Worm (Caenorhabditis elegans) whole organism, L4 larva: ENCODE measurements around the gene mxl-3.

Source experiments
- D1046.2 ChIP-seq: fragments of 200-800 bp; sonication (Bioruptor generic); IDR thresholded peaks from 2 replicates; pipeline ENCODE4 v1.3.6; 2022; ENCODE audit warnings: missing genetic modification characterization, missing compliant biosample characterization
- F10B5.3 ChIP-seq: sonication (generic microtip); optimal IDR thresholded peaks from 2 replicates; lab custom pipeline; 2016; ENCODE audit warnings: mild to moderate bottlenecking, missing genetic modification characterization, missing compliant biosample characterization
- F26F4.8 ChIP-seq: fragments of 200-800 bp; sonication (Bioruptor generic); conservative IDR thresholded peaks from 2 replicates; pipeline ENCODE4 v1.3.6; 2022; ENCODE audit warnings: missing genetic modification characterization, missing compliant biosample characterization
- F44E2.7 ChIP-seq: fragments of 200-800 bp; sonication (Bioruptor generic); IDR thresholded peaks from 2 replicates; pipeline ENCODE4 v2.1.2; 2022; ENCODE audit warnings: missing genetic modification characterization, missing compliant biosample characterization
- T20F7.1 ChIP-seq: fragments of 200-800 bp; sonication (Bioruptor generic); optimal IDR thresholded peaks from 2 replicates; lab custom pipeline; 2018; ENCODE audit warnings: mild to moderate bottlenecking, missing genetic modification characterization, missing compliant biosample characterization
- Y105C5A.15 ChIP-seq: fragments of 200-800 bp; sonication (Bioruptor generic); IDR thresholded peaks from 2 replicates; pipeline ENCODE4 v1.3.6; 2022; ENCODE audit warnings: missing genetic modification characterization, missing compliant biosample characterization
- ZK337.2 ChIP-seq: fragments of 200-800 bp; sonication (Bioruptor generic); IDR thresholded peaks from 2 replicates; pipeline ENCODE4 v1.3.6; 2022; ENCODE audit warnings: missing genetic modification reagents, missing genetic modification characterization, missing compliant biosample characterization
- ZK546.5 ChIP-seq, 2 experiments: sonication (generic microtip); optimal IDR thresholded peaks; 2 replicates each; lab custom pipeline; 2017; ENCODE audit warnings: missing biosample characterization in 2 of 2, missing genetic modification characterization in 2 of 2
- ceh-20 ChIP-seq: fragments of 200-800 bp; sonication (Bioruptor generic); IDR thresholded peaks from 2 replicates; pipeline ENCODE4 v1.3.6; 2022; ENCODE audit warnings: missing genetic modification reagents, missing genetic modification characterization, missing compliant biosample characterization
- ceh-28 ChIP-seq: fragments of 150-350 bp; optimal IDR thresholded peaks from 2 replicates; lab custom pipeline; 2014; ENCODE audit warnings: missing biosample characterization, missing genetic modification reagents, missing genetic modification characterization
- ceh-32 ChIP-seq: sonication (generic microtip); optimal IDR thresholded peaks from 2 replicates; lab custom pipeline; 2016; ENCODE audit warnings: mild to moderate bottlenecking, missing genetic modification characterization, missing compliant biosample characterization; ENCODE audit not compliant: poor library complexity
- ceh-62 ChIP-seq: sonication (generic microtip); optimal IDR thresholded peaks from 2 replicates; lab custom pipeline; 2017; ENCODE audit warnings: missing biosample characterization, missing genetic modification characterization
- cey-2 ChIP-seq: sonication (generic microtip); optimal IDR thresholded peaks from 3 replicates; lab custom pipeline; 2017; ENCODE audit warnings: missing genetic modification characterization, mild to moderate bottlenecking, missing compliant biosample characterization, antibody characterized with exemption, borderline replicate concordance; ENCODE audit not compliant: insufficient read depth
- daf-12 ChIP-seq: fragments of 150-350 bp; optimal IDR thresholded peaks from 2 replicates; lab custom pipeline; 2014; ENCODE audit warnings: missing biosample characterization, missing genetic modification reagents, missing genetic modification characterization
- daf-19 ChIP-seq: fragments of 200-800 bp; sonication (Bioruptor generic); conservative IDR thresholded peaks from 2 replicates; pipeline ENCODE4 v1.3.6; 2022; ENCODE audit warnings: missing genetic modification characterization, missing compliant biosample characterization
- dmd-9 ChIP-seq: fragments of 200-800 bp; sonication (Bioruptor generic); IDR thresholded peaks from 2 replicates; pipeline ENCODE4 v1.3.6; 2022; ENCODE audit warnings: missing genetic modification reagents, missing genetic modification characterization, missing compliant biosample characterization
- duxl-1 ChIP-seq: sonication (generic microtip); optimal IDR thresholded peaks from 2 replicates; lab custom pipeline; 2016; ENCODE audit warnings: mild to moderate bottlenecking, missing genetic modification characterization, moderate library complexity, missing compliant biosample characterization; ENCODE audit not compliant: poor library complexity
- dve-1 ChIP-seq: sonication (generic microtip); optimal IDR thresholded peaks from 2 replicates; lab custom pipeline; 2017; ENCODE audit warnings: antibody characterized with exemption, mild to moderate bottlenecking, missing genetic modification characterization, missing compliant biosample characterization; ENCODE audit not compliant: insufficient read depth
- egl-43 ChIP-seq: fragments of 200-800 bp; sonication (Bioruptor generic); IDR thresholded peaks from 2 replicates; pipeline ENCODE4 v1.3.6; 2022; ENCODE audit warnings: missing genetic modification reagents, missing genetic modification characterization, missing compliant biosample characterization
- fkh-10 ChIP-seq: fragments of 150-350 bp; optimal IDR thresholded peaks from 2 replicates; lab custom pipeline; 2014; ENCODE audit warnings: missing biosample characterization, missing genetic modification reagents, missing genetic modification characterization
- fos-1 ChIP-seq: fragments of 150-350 bp; optimal IDR thresholded peaks from 2 replicates; lab custom pipeline; 2014; ENCODE audit warnings: missing biosample characterization, missing genetic modification characterization
- gei-8 ChIP-seq: fragments of 200-800 bp; sonication (Bioruptor generic); optimal IDR thresholded peaks from 2 replicates; lab custom pipeline; 2018; ENCODE audit warnings: mild to moderate bottlenecking, missing genetic modification characterization, missing compliant biosample characterization
- hif-1 ChIP-seq, 2 experiments: sonication (generic microtip); optimal IDR thresholded peaks; 2 replicates each; lab custom pipeline; 2016 to 2017; ENCODE audit warnings: missing compliant biosample characterization in 2 of 2, missing genetic modification characterization in 2 of 2, missing genetic modification reagents in 2 of 2, missing genotype in 2 of 2, mild to moderate bottlenecking in 1 of 2
- hmg-1.1 ChIP-seq: fragments of 200-800 bp; sonication (Bioruptor generic); IDR thresholded peaks from 2 replicates; pipeline ENCODE4 v1.3.6; 2022; ENCODE audit warnings: missing genetic modification reagents, missing genetic modification characterization, missing compliant biosample characterization
- lim-7 ChIP-seq: fragments of 200-800 bp; sonication (Bioruptor generic); IDR thresholded peaks from 2 replicates; pipeline ENCODE4 v1.3.6; 2022; ENCODE audit warnings: missing genetic modification characterization, missing compliant biosample characterization
- lin-38 ChIP-seq: fragments of 200-800 bp; sonication (Bioruptor generic); IDR thresholded peaks from 2 replicates; pipeline ENCODE4 v1.3.6; 2022; ENCODE audit warnings: missing genetic modification reagents, missing genetic modification characterization, missing compliant biosample characterization
- lin-39 ChIP-seq: fragments of 150-350 bp; optimal IDR thresholded peaks from 2 replicates; lab custom pipeline; 2014; ENCODE audit warnings: missing biosample characterization, missing genetic modification reagents, missing genetic modification characterization
- lir-3 ChIP-seq: sonication (generic microtip); optimal IDR thresholded peaks from 2 replicates; lab custom pipeline; 2016; ENCODE audit warnings: mild to moderate bottlenecking, missing genetic modification characterization, missing compliant biosample characterization
- lsy-2 ChIP-seq, 2 experiments: fragments of 150-350 bp in 1 of 2; sonication (generic microtip) in 1 of 2; optimal IDR thresholded peaks; 2 replicates each; lab custom pipeline; 2014 to 2017; ENCODE audit warnings: missing biosample characterization in 2 of 2, missing genetic modification characterization in 2 of 2
- mes-2 ChIP-seq: sonication (generic microtip); optimal IDR thresholded peaks from 2 replicates; lab custom pipeline; 2016; ENCODE audit warnings: missing genotype, mild to moderate bottlenecking, missing genetic modification characterization, missing compliant biosample characterization; ENCODE audit not compliant: poor library complexity, severe bottlenecking
- mxl-2 ChIP-seq: fragments of 200-800 bp; sonication (Bioruptor generic); conservative IDR thresholded peaks from 2 replicates; pipeline ENCODE4 v1.3.6; 2022; ENCODE audit warnings: missing genetic modification reagents, missing genetic modification characterization, missing compliant biosample characterization
- mxl-3 ChIP-seq: fragments of 200-800 bp; sonication (Bioruptor generic); optimal IDR thresholded peaks from 2 replicates; lab custom pipeline; 2018; ENCODE audit warnings: mild to moderate bottlenecking, missing genetic modification characterization, missing compliant biosample characterization
- nhr-11 ChIP-seq: fragments of 150-350 bp; optimal IDR thresholded peaks from 2 replicates; lab custom pipeline; 2014; ENCODE audit warnings: missing biosample characterization, missing genetic modification characterization
- nhr-237 ChIP-seq: sonication (generic microtip); optimal IDR thresholded peaks from 2 replicates; lab custom pipeline; 2017; ENCODE audit warnings: missing biosample characterization, missing genetic modification characterization
- nhr-41 ChIP-seq: fragments of 200-800 bp; sonication (Bioruptor generic); IDR thresholded peaks from 2 replicates; pipeline ENCODE4 v1.3.6; 2022; ENCODE audit warnings: missing genetic modification reagents, missing genetic modification characterization, missing compliant biosample characterization
- nhr-76 ChIP-seq: fragments of 150-350 bp; optimal IDR thresholded peaks from 2 replicates; lab custom pipeline; 2014; ENCODE audit warnings: missing biosample characterization, missing genetic modification characterization
- nhr-77 ChIP-seq: fragments of 150-350 bp; optimal IDR thresholded peaks from 2 replicates; lab custom pipeline; 2014; ENCODE audit warnings: missing biosample characterization, missing genetic modification characterization
- pqm-1 ChIP-seq: sonication (generic microtip); optimal IDR thresholded peaks from 2 replicates; lab custom pipeline; 2017; ENCODE audit warnings: missing biosample characterization, missing genetic modification characterization
- sdz-12 ChIP-seq: fragments of 200-800 bp; sonication (Bioruptor generic); optimal IDR thresholded peaks from 2 replicates; lab custom pipeline; 2018; ENCODE audit warnings: mild to moderate bottlenecking, missing genetic modification characterization, missing compliant biosample characterization
- spr-1 ChIP-seq: sonication (generic microtip); optimal IDR thresholded peaks from 2 replicates; lab custom pipeline; 2016; ENCODE audit warnings: mild to moderate bottlenecking, missing genetic modification characterization, missing compliant biosample characterization
- spr-3 ChIP-seq: fragments of 200-800 bp; sonication (Bioruptor generic); optimal IDR thresholded peaks from 2 replicates; lab custom pipeline; 2018; ENCODE audit warnings: mild to moderate bottlenecking, missing genetic modification characterization, missing compliant biosample characterization
- unc-130 ChIP-seq: sonication (generic microtip); optimal IDR thresholded peaks from 2 replicates; lab custom pipeline; 2016; ENCODE audit warnings: missing genetic modification reagents, missing genetic modification characterization, missing compliant biosample characterization
- vab-7 ChIP-seq: fragments of 200-800 bp; sonication (Bioruptor generic); IDR thresholded peaks from 2 replicates; pipeline ENCODE4 v1.3.6; 2022; ENCODE audit warnings: missing genetic modification reagents, missing genetic modification characterization, missing compliant biosample characterization
- zfp-2 ChIP-seq: sonication (generic microtip); optimal IDR thresholded peaks from 2 replicates; lab custom pipeline; 2016; ENCODE audit warnings: mild to moderate bottlenecking, missing genetic modification characterization, missing compliant biosample characterization
- zip-2 ChIP-seq: fragments of 150-350 bp; optimal IDR thresholded peaks from 2 replicates; lab custom pipeline; 2014; ENCODE audit warnings: missing biosample characterization, missing genetic modification characterization
- ztf-11 ChIP-seq: fragments of 150-350 bp; optimal IDR thresholded peaks from 2 replicates; lab custom pipeline; 2014; ENCODE audit warnings: missing biosample characterization, missing genetic modification characterization

Gene mxl-3

ce11 chrX:13310763-13311162, 39.8 kb downstream of the mxl-3 start (continued):
- TF ChIP-seq dve-1 (tag; lab: Kevin White, UChicago) = peak; percentile 96

ce11 chrX:13308745-13309144, 41.9 kb downstream of the mxl-3 start, which contains the start of gene srxa-8:
Gene srxa-8 (minus strand): TSS chrX:13308845.
- TF ChIP-seq fos-1 (tag; lab: Kevin White, UChicago) (no peak), nhr-41 (GFP tag; lab: Robert Waterston, UW) (no peak), F10B5.3 (tag; lab: Kevin White, UChicago) (no peak), ztf-11 (tag; lab: Kevin White, UChicago) (no peak), nhr-76 (no peak), F44E2.7 (GFP tag; lab: Robert Waterston, UW) (no peak), F26F4.8 (no peak)

ce11 chrX:13307852-13308251, 42.8 kb downstream of the mxl-3 start:
- TF ChIP-seq nhr-77 (no peak), nhr-11 (tag; lab: Kevin White, UChicago) (no peak), ceh-62 (tag; lab: Kevin White, UChicago) (no peak), ceh-28 (tag; lab: Kevin White, UChicago) (no peak), lim-7 (peak; percentile 74), lsy-2 (tag; optimal IDR thresholded peaks at IDR 0.05; lab: Kevin White, UChicago) (no peak), daf-12 (tag; lab: Kevin White, UChicago) (no peak), gei-8 (GFP tag; lab: Kevin White, UChicago) (no peak), ceh-20 (GFP tag; lab: Robert Waterston, UW) (no peak), mxl-3 (GFP tag; lab: Kevin White, UChicago) (peak; percentile 6), zip-2 (no peak), unc-130 (GFP tag; lab: Kevin White, UChicago) (no peak), duxl-1 (tag; lab: Kevin White, UChicago) (peak; percentile 47), hif-1 (tag; optimal IDR thresholded peaks at IDR 0.05; lab: Kevin White, UChicago) (no peak), D1046.2 (GFP tag; lab: Robert Waterston, UW) (no peak), spr-3 (no peak), T20F7.1 (GFP tag; lab: Kevin White, UChicago) (no peak), egl-43 (GFP tag; lab: Robert Waterston, UW) (no peak; the same call in 1 of the 2 replicates), spr-1 (tag; lab: Kevin White, UChicago) (peak; percentile 42), F44E2.7 (GFP tag; lab: Robert Waterston, UW) (no peak), lir-3 (tag; lab: Kevin White, UChicago) (no peak), hmg-1.1 (GFP tag; lab: Robert Waterston, UW) (0 out of 2 replicates have a peak, but pooled peaks have one; percentile 52), pqm-1 (tag; lab: Kevin White, UChicago) (no peak), fkh-10 (no peak), dmd-9 (GFP tag; lab: Robert Waterston, UW) (no peak), vab-7 (GFP tag; lab: Robert Waterston, UW) (peak; percentile 38; the same call in 1 of the 2 replicates), ZK546.5 (tag; optimal IDR thresholded peaks at IDR 0.05; lab: Kevin White, UChicago) (no peak), nhr-237 (tag; lab: Kevin White, UChicago) (no peak), ceh-32 (tag; lab: Kevin White, UChicago) (no peak), ztf-11 (tag; lab: Kevin White, UChicago) (no peak), F10B5.3 (tag; lab: Kevin White, UChicago) (no peak), mxl-2 (GFP tag; lab: Robert Waterston, UW) (no peak), ZK337.2 (no peak), mes-2 (peak; percentile 41), fos-1 (tag; lab: Kevin White, UChicago) (no peak), lin-38 (peak; percentile 61), daf-19 (GFP tag; lab: Robert Waterston, UW) (no peak), zfp-2 (tag; lab: Kevin White, UChicago) (no peak), sdz-12 (GFP tag; lab: Kevin White, UChicago) (no peak), Y105C5A.15 (GFP tag; lab: Robert Waterston, UW) (no peak; the same call in 1 of the 2 replicates), lin-39 (no peak), cey-2 (tag; lab: Kevin White, UChicago) (no peak)
